Worm (Caenorhabditis elegans) whole organism, L3 larva: ENCODE data around the gene wht-6.

Experiments used
- R02D3.7 ChIP-seq: fragments of 150-350 bp; optimal IDR thresholded peaks from 2 replicates; lab custom pipeline; 2014; ENCODE audit warnings: missing biosample characterization, missing genetic modification characterization
- ZK546.5 ChIP-seq: sonication (generic microtip); optimal IDR thresholded peaks from 2 replicates; lab custom pipeline; 2017; ENCODE audit warnings: missing biosample characterization, missing genetic modification characterization
- aly-2 ChIP-seq: fragments of 150-350 bp; optimal IDR thresholded peaks from 2 replicates; lab custom pipeline; 2014; ENCODE audit warnings: missing biosample characterization, missing genetic modification characterization
- ceh-16 ChIP-seq: sonication (generic microtip); optimal IDR thresholded peaks from 2 replicates; lab custom pipeline; 2017; ENCODE audit warnings: missing biosample characterization, missing genetic modification characterization
- ceh-28 ChIP-seq: fragments of 150-350 bp; optimal IDR thresholded peaks from 2 replicates; lab custom pipeline; 2014; ENCODE audit warnings: missing biosample characterization, missing genetic modification reagents, missing genetic modification characterization
- ceh-82 ChIP-seq: fragments of 150-350 bp; optimal IDR thresholded peaks from 2 replicates; lab custom pipeline; 2014; ENCODE audit warnings: missing biosample characterization, missing genetic modification characterization
- daf-12 ChIP-seq: fragments of 150-350 bp; optimal IDR thresholded peaks from 2 replicates; lab custom pipeline; 2014; ENCODE audit warnings: missing biosample characterization, missing genetic modification reagents, missing genetic modification characterization
- egl-27 ChIP-seq: sonication (generic microtip); optimal IDR thresholded peaks from 4 replicates; lab custom pipeline; 2017; ENCODE audit warnings: missing biosample characterization, missing genetic modification reagents, missing genetic modification characterization
- egl-5 ChIP-seq: fragments of 150-350 bp; optimal IDR thresholded peaks from 2 replicates; lab custom pipeline; 2017; ENCODE audit warnings: missing biosample characterization, missing genetic modification reagents, missing genetic modification characterization, inconsistent platforms
- elt-1 ChIP-seq: fragments of 150-350 bp; optimal IDR thresholded peaks from 2 replicates; lab custom pipeline; 2014; ENCODE audit warnings: missing biosample characterization, missing genetic modification characterization
- elt-2 ChIP-seq: sonication (generic microtip); optimal IDR thresholded peaks from 2 replicates; lab custom pipeline; 2016; ENCODE audit warnings: missing genetic modification reagents, mild to moderate bottlenecking, missing genetic modification characterization, missing compliant biosample characterization
- elt-3 ChIP-seq, 3 experiments: fragments of 150-350 bp in 1 of 3; sonication (generic microtip) in 2 of 3; optimal IDR thresholded peaks; 2 replicates in 2 of 3; 4 replicates in 1 of 3; lab custom pipeline; 2014 to 2017; ENCODE audit warnings: missing biosample characterization in 3 of 3, missing genetic modification characterization in 3 of 3
- eor-1 ChIP-seq, 2 experiments: fragments of 150-350 bp; optimal IDR thresholded peaks; 2 replicates each; lab custom pipeline; 2014 to 2018; ENCODE audit warnings: missing biosample characterization in 2 of 2, missing genetic modification characterization in 2 of 2
- fkh-10 ChIP-seq: sonication (generic microtip); optimal IDR thresholded peaks from 2 replicates; lab custom pipeline; 2017; ENCODE audit warnings: missing biosample characterization, missing genetic modification reagents, missing genetic modification characterization
- fkh-2 ChIP-seq: fragments of 150-350 bp; optimal IDR thresholded peaks from 2 replicates; lab custom pipeline; 2014; ENCODE audit warnings: missing biosample characterization, missing genetic modification reagents, missing genetic modification characterization
- fos-1 ChIP-seq: fragments of 150-350 bp; optimal IDR thresholded peaks from 2 replicates; lab custom pipeline; 2014; ENCODE audit warnings: missing biosample characterization, missing genetic modification characterization
- lin-15B ChIP-seq: fragments of 150-350 bp; optimal IDR thresholded peaks from 2 replicates; lab custom pipeline; 2014; ENCODE audit warnings: missing biosample characterization, missing genetic modification characterization
- lin-39 ChIP-seq: fragments of 150-350 bp; optimal IDR thresholded peaks from 2 replicates; lab custom pipeline; 2018; ENCODE audit warnings: missing biosample characterization, missing genetic modification reagents, missing genetic modification characterization
- lsy-12 ChIP-seq: sonication (generic microtip); optimal IDR thresholded peaks from 2 replicates; lab custom pipeline; 2016; ENCODE audit warnings: mild to moderate bottlenecking, missing genetic modification characterization, missing compliant biosample characterization
- mdl-1 ChIP-seq: fragments of 150-350 bp; optimal IDR thresholded peaks from 2 replicates; lab custom pipeline; 2014; ENCODE audit warnings: missing biosample characterization, missing genetic modification characterization
- mml-1 ChIP-seq: fragments of 150-350 bp; sonication (generic microtip); optimal IDR thresholded peaks from 3 replicates; lab custom pipeline; 2014; ENCODE audit warnings: missing biosample characterization, missing genetic modification characterization
- nfya-1 ChIP-seq: sonication (generic microtip); optimal IDR thresholded peaks from 2 replicates; lab custom pipeline; 2017; ENCODE audit warnings: missing genetic modification characterization, mild to moderate bottlenecking, missing compliant biosample characterization, antibody characterized with exemption, moderate library complexity; ENCODE audit not compliant: insufficient read depth
- nhr-11 ChIP-seq: fragments of 150-350 bp; optimal IDR thresholded peaks from 2 replicates; lab custom pipeline; 2014; ENCODE audit warnings: missing biosample characterization, missing genetic modification characterization
- nhr-12 ChIP-seq: fragments of 150-350 bp; optimal IDR thresholded peaks from 2 replicates; lab custom pipeline; 2014; ENCODE audit warnings: missing biosample characterization, missing genetic modification characterization
- nhr-237 ChIP-seq: fragments of 150-350 bp; optimal IDR thresholded peaks from 2 replicates; lab custom pipeline; 2014; ENCODE audit warnings: missing biosample characterization, missing genetic modification characterization
- nhr-25 ChIP-seq: sonication (generic microtip); optimal IDR thresholded peaks from 2 replicates; lab custom pipeline; 2017; ENCODE audit warnings: missing biosample characterization, missing genetic modification characterization
- nhr-28 ChIP-seq: fragments of 150-350 bp; optimal IDR thresholded peaks from 2 replicates; lab custom pipeline; 2014; ENCODE audit warnings: missing biosample characterization, missing genetic modification characterization
- nhr-43 ChIP-seq: sonication (generic microtip); optimal IDR thresholded peaks from 2 replicates; lab custom pipeline; 2016; ENCODE audit warnings: mild to moderate bottlenecking, missing genetic modification characterization, missing compliant biosample characterization; ENCODE audit not compliant: poor library complexity, severe bottlenecking
- nhr-67 ChIP-seq: fragments of 150-350 bp; optimal IDR thresholded peaks from 2 replicates; lab custom pipeline; 2014; ENCODE audit warnings: missing biosample characterization, missing genetic modification characterization
- nhr-76 ChIP-seq: fragments of 150-350 bp; sonication (generic microtip); optimal IDR thresholded peaks from 5 replicates; lab custom pipeline; 2014; ENCODE audit warnings: missing biosample characterization, missing genetic modification characterization
- nhr-77 ChIP-seq: fragments of 150-350 bp; optimal IDR thresholded peaks from 2 replicates; lab custom pipeline; 2014; ENCODE audit warnings: missing biosample characterization, missing genetic modification characterization
- pha-4 ChIP-seq: fragments of 150-350 bp; optimal IDR thresholded peaks from 2 replicates; lab custom pipeline; 2014; ENCODE audit warnings: missing biosample characterization, missing genetic modification reagents, missing genetic modification characterization
- skn-1 ChIP-seq: fragments of 150-350 bp; optimal IDR thresholded peaks from 2 replicates; lab custom pipeline; 2014; ENCODE audit warnings: missing biosample characterization, missing genetic modification characterization
- tbx-2 ChIP-seq: sonication (generic microtip); optimal IDR thresholded peaks from 2 replicates; lab custom pipeline; 2016; ENCODE audit warnings: mild to moderate bottlenecking, missing genetic modification characterization, missing compliant biosample characterization

Gene wht-6

ce11 chrIII:6488916-6489315, 17.4 kb downstream of the wht-6 start (continued):
- peak; percentile 98 for TF ChIP-seq skn-1 (tag; lab: Kevin White, UChicago)
- peak; percentile 13 for TF ChIP-seq elt-2 (tag; lab: Kevin White, UChicago)
- TF ChIP-seq nhr-43 (tag; lab: Kevin White, UChicago): peak; percentile 24
- no peak for TF ChIP-seq aly-2
- TF ChIP-seq fkh-10 (GFP tag; lab: Kevin White, UChicago): no peak
- no peak for TF ChIP-seq ceh-16 (tag; lab: Kevin White, UChicago)
- no peak for TF ChIP-seq fos-1 (tag; lab: Kevin White, UChicago)
- TF ChIP-seq ceh-82 (tag; lab: Kevin White, UChicago): no peak
- TF ChIP-seq nfya-1 (tag; lab: Kevin White, UChicago): peak; percentile 62
- TF ChIP-seq nhr-76 (tag; lab: Kevin White, UChicago): no peak
- TF ChIP-seq lin-39 (tag; lab: Kevin White, UChicago): no peak

ce11 chrIII:6489493-6489892, 17.9 kb downstream of the wht-6 start, which contains the start of gene rpt-3:
TSS of gene rpt-3 (plus strand) at chrIII:6489793.
- TF ChIP-seq lsy-12 (tag; lab: Kevin White, UChicago) (no peak), fos-1 (tag; lab: Kevin White, UChicago) (no peak), mdl-1 (tag; lab: Kevin White, UChicago) (no peak), lin-39 (tag; lab: Kevin White, UChicago) (no peak), fkh-2 (tag; lab: Kevin White, UChicago) (no peak), mml-1 (tag; lab: Kevin White, UChicago) (no peak), nhr-77 (tag; lab: Kevin White, UChicago) (no peak), elt-3 (tag; optimal IDR thresholded peaks at IDR 0.05; lab: Kevin White, UChicago) (no peak), nhr-67 (tag; lab: Kevin White, UChicago) (no peak)
- TF ChIP-seq, all 47 proteins: peak for 0

- TF ChIP-seq ceh-82 (tag; lab: Kevin White, UChicago) (no peak), aly-2 (no peak), elt-1 (tag; lab: Kevin White, UChicago) (no peak), ceh-28 (no peak), nhr-77 (tag; lab: Kevin White, UChicago) (no peak), nhr-28 (no peak), egl-5 (no peak), ceh-16 (tag; lab: Kevin White, UChicago) (no peak), tbx-2 (tag; lab: Kevin White, UChicago) (no peak), nhr-11 (tag; lab: Kevin White, UChicago) (no peak), nhr-12 (no peak), elt-3 (tag; optimal IDR thresholded peaks at IDR 0.05; lab: Kevin White, UChicago) (no peak), nhr-237 (tag; lab: Kevin White, UChicago) (no peak), R02D3.7 (tag; lab: Kevin White, UChicago) (no peak), lin-15B (no peak), ZK546.5 (tag; lab: Kevin White, UChicago) (no peak), egl-27 (tag; lab: Kevin White, UChicago) (no peak), eor-1 (tag; optimal IDR thresholded peaks at IDR 0.05; lab: Kevin White, UChicago) (no peak), mdl-1 (tag; lab: Kevin White, UChicago) (no peak)
Measured at ce11 chrIII:6490989-6491388, 19.4 kb downstream of the wht-6 start.

ce11 chrIII:6492807-6493206, 21.3 kb downstream of the wht-6 start, which contains the start of gene srb-11:
TSS of gene srb-11 (minus strand) at chrIII:6492907.
- TF ChIP-seq nhr-25 (tag; lab: Kevin White, UChicago) (no peak), nhr-12 (no peak), mml-1 (tag; lab: Kevin White, UChicago) (no peak), daf-12 (no peak), elt-3 (tag; optimal IDR thresholded peaks at IDR 0.05; lab: Kevin White, UChicago) (no peak), nhr-77 (tag; lab: Kevin White, UChicago) (no peak), fos-1 (tag; lab: Kevin White, UChicago) (no peak), nfya-1 (tag; lab: Kevin White, UChicago) (no peak), ceh-16 (tag; lab: Kevin White, UChicago) (no peak), ZK546.5 (tag; lab: Kevin White, UChicago) (no peak), nhr-67 (tag; lab: Kevin White, UChicago) (no peak), pha-4 (tag; lab: Kevin White, UChicago) (no peak)
